Worm (Caenorhabditis elegans): ENCODE measurements around the gene ztf-31.

ztf-31 gene

ce11 chrIII:7207903-7208497, 33.2 kb upstream of the ztf-31 start, which contains the start of gene rpl-6 (continued):
- no peak for TF ChIP-seq unc-62 (GFP tag; optimal IDR thresholded peaks at IDR 0.05 in 1 of 2)
- no peak for TF ChIP-seq unc-62 (tag; optimal IDR thresholded peaks at IDR 0.05)
- no peak for TF ChIP-seq mdt-29 (GFP tag; IDR thresholded peaks at IDR 0.05)
- peak; percentile 90 for TF ChIP-seq nhr-6 (tag; optimal IDR thresholded peaks at IDR 0.05)
- TF ChIP-seq dve-1 (tag; optimal IDR thresholded peaks at IDR 0.05; ENCODE audit: insufficient read depth) = peak; percentile 86
- TF ChIP-seq daf-19 (GFP tag; conservative IDR thresholded peaks at IDR 0.05) = peak; percentile 37; the same call in 1 of the 2 replicates
- no peak for TF ChIP-seq ceh-62 (tag; optimal IDR thresholded peaks at IDR 0.05)
- peak; percentile 33 for TF ChIP-seq ama-1 (optimal IDR thresholded peaks at IDR 0.05)
- peak in 1 of 2 experiments; percentile 77 for TF ChIP-seq ZK546.5 (tag; optimal IDR thresholded peaks at IDR 0.05)
- no peak for TF ChIP-seq set-16 (GFP tag; IDR thresholded peaks at IDR 0.05)
- no peak for TF ChIP-seq daf-16 (GFP tag; optimal IDR thresholded peaks at IDR 0.05)
- TF ChIP-seq daf-16 (tag; optimal IDR thresholded peaks at IDR 0.05) = peak; percentile 85
- no peak for TF ChIP-seq nhr-41 (GFP tag; IDR thresholded peaks at IDR 0.05)
- TF ChIP-seq dpl-1 (GFP tag; optimal IDR thresholded peaks at IDR 0.05) = peak; percentile 88
- TF ChIP-seq nhr-102 (tag; optimal IDR thresholded peaks at IDR 0.05) = peak; percentile 82
- TF ChIP-seq lsy-2 (tag; optimal IDR thresholded peaks at IDR 0.05) = peak; percentile 98 to 100
- TF ChIP-seq aly-2 (tag; optimal IDR thresholded peaks at IDR 0.05) = no peak
- TF ChIP-seq T26A8.4 (GFP tag; IDR thresholded peaks at IDR 0.05) = peak; percentile 76
- peak; percentile 56 for TF ChIP-seq spr-1 (tag; optimal IDR thresholded peaks at IDR 0.05)
- peak; percentile 81 for TF ChIP-seq zfp-2 (tag; optimal IDR thresholded peaks at IDR 0.05)
- TF ChIP-seq nhr-77 (tag; optimal IDR thresholded peaks at IDR 0.05) = peak; percentile 95
- TF ChIP-seq D1046.2 (GFP tag; IDR thresholded peaks at IDR 0.05) = peak; percentile 99
- peak; percentile 25 for TF ChIP-seq snpc-4 (tag; optimal IDR thresholded peaks at IDR 0.05)
- no peak for TF ChIP-seq nhr-10 (tag; optimal IDR thresholded peaks at IDR 0.05)
- TF ChIP-seq madf-5 (GFP tag; IDR thresholded peaks at IDR 0.05) = no peak
- no peak for TF ChIP-seq tag-97 (GFP tag; IDR thresholded peaks at IDR 0.05)
- TF ChIP-seq hlh-30 (tag; optimal IDR thresholded peaks at IDR 0.05; ENCODE audit: insufficient read depth) = peak; percentile 88
- peak; percentile 91 for TF ChIP-seq mes-2 (tag; optimal IDR thresholded peaks at IDR 0.05; ENCODE audit: poor library complexity, severe bottlenecking)
- TF ChIP-seq F10B5.3 (tag; optimal IDR thresholded peaks at IDR 0.05) = no peak
- TF ChIP-seq lin-1 (GFP tag; IDR thresholded peaks at IDR 0.05) = no peak
- peak; percentile 91 for TF ChIP-seq mep-1 (tag; optimal IDR thresholded peaks at IDR 0.05)
- no peak for TF ChIP-seq attf-4 (tag; optimal IDR thresholded peaks at IDR 0.05)
- no peak for TF ChIP-seq egl-43 (GFP tag; IDR thresholded peaks at IDR 0.05)
- peak; percentile 99 for TF ChIP-seq aha-1 (tag)
- no peak for TF ChIP-seq daf-8 (GFP tag; IDR thresholded peaks at IDR 0.05)
- TF ChIP-seq dmd-9 (GFP tag; IDR thresholded peaks at IDR 0.05) = peak; percentile 85
- peak; percentile 77 for TF ChIP-seq lin-13 (GFP tag; optimal IDR thresholded peaks at IDR 0.05)
- TF ChIP-seq ceh-20 (GFP tag; IDR thresholded peaks at IDR 0.05) = peak; percentile 27; the same call in 1 of the 2 replicates
- TF ChIP-seq ceh-28 (tag; optimal IDR thresholded peaks at IDR 0.05) = no peak
- peak in 1 of 2 experiments; percentile 26 for TF ChIP-seq mdl-1 (tag; optimal IDR thresholded peaks at IDR 0.05)
- no peak for TF ChIP-seq ceh-82 (tag; optimal IDR thresholded peaks at IDR 0.05)
- TF ChIP-seq lin-15B (tag; optimal IDR thresholded peaks at IDR 0.05) = no peak
- peak; percentile 80 for TF ChIP-seq arid-1 (GFP tag; conservative IDR thresholded peaks at IDR 0.05)
- peak; percentile 74 for TF ChIP-seq hlh-11 (tag; optimal IDR thresholded peaks at IDR 0.05)
- peak; percentile 62 for TF ChIP-seq nhr-25 (tag; optimal IDR thresholded peaks at IDR 0.05; ENCODE audit: borderline replicate concordance, insufficient read depth)
- TF ChIP-seq vab-7 (GFP tag; IDR thresholded peaks at IDR 0.05) = no peak
- no peak for TF ChIP-seq F26F4.8 (GFP tag; conservative IDR thresholded peaks at IDR 0.05)
- TF ChIP-seq tra-1 (GFP tag; IDR thresholded peaks at IDR 0.05) = peak; percentile 20; the same call in 1 of the 2 replicates
- TF ChIP-seq zfp-3 (GFP tag; conservative IDR thresholded peaks at IDR 0.05) = peak; percentile 66; the same call in 1 of the 2 replicates
- no peak for TF ChIP-seq jun-1 (tag; optimal IDR thresholded peaks at IDR 0.05)
- peak; percentile 46; the same call in 1 of the 2 replicates for TF ChIP-seq ctbp-1 (GFP tag; IDR thresholded peaks at IDR 0.05)
